Worm (Caenorhabditis elegans) whole organism, L4 larva: ENCODE measurements around the gene F55B11.6.

Experiments used
- F10B5.3 ChIP-seq: sonication (generic microtip); optimal IDR thresholded peaks from 2 replicates; lab custom pipeline; 2016; ENCODE audit warnings: mild to moderate bottlenecking, missing genetic modification characterization, missing compliant biosample characterization
- F26F4.8 ChIP-seq: fragments of 200-800 bp; sonication (Bioruptor generic); conservative IDR thresholded peaks from 2 replicates; pipeline ENCODE4 v1.3.6; 2022; ENCODE audit warnings: missing genetic modification characterization, missing compliant biosample characterization
- F49E8.2 ChIP-seq: sonication (generic microtip); optimal IDR thresholded peaks from 2 replicates; lab custom pipeline; 2016; ENCODE audit warnings: missing compliant biosample characterization, mild to moderate bottlenecking, missing genetic modification characterization, borderline replicate concordance
- T26A8.4 ChIP-seq: fragments of 200-800 bp; sonication (Bioruptor generic); IDR thresholded peaks from 2 replicates; pipeline ENCODE4 v1.3.6; 2022; ENCODE audit warnings: missing genetic modification characterization, missing compliant biosample characterization
- Y105C5A.15 ChIP-seq: fragments of 200-800 bp; sonication (Bioruptor generic); IDR thresholded peaks from 2 replicates; pipeline ENCODE4 v1.3.6; 2022; ENCODE audit warnings: missing genetic modification characterization, missing compliant biosample characterization
- Y48G9A.11 ChIP-seq: fragments of 200-800 bp; sonication (Bioruptor generic); IDR thresholded peaks from 2 replicates; pipeline ENCODE4 v1.3.6; 2022; ENCODE audit warnings: missing genetic modification reagents, missing genetic modification characterization, missing compliant biosample characterization
- Y5F2A.4 ChIP-seq: fragments of 200-800 bp; sonication (Bioruptor generic); optimal IDR thresholded peaks from 2 replicates; lab custom pipeline; 2018; ENCODE audit warnings: mild to moderate bottlenecking, missing genetic modification characterization, missing compliant biosample characterization
- Y75B8A.6 ChIP-seq: fragments of 200-800 bp; sonication (Bioruptor generic); IDR thresholded peaks from 2 replicates; pipeline ENCODE4 v1.3.6; 2022; ENCODE audit warnings: missing genetic modification reagents, missing genetic modification characterization, missing compliant biosample characterization
- aha-1 ChIP-seq: fragments of 150-350 bp; peaks from one replicate; lab custom pipeline; 2014; ENCODE audit warnings: missing biosample characterization, missing genetic modification characterization
- ceh-32 ChIP-seq: sonication (generic microtip); optimal IDR thresholded peaks from 2 replicates; lab custom pipeline; 2016; ENCODE audit warnings: mild to moderate bottlenecking, missing genetic modification characterization, missing compliant biosample characterization; ENCODE audit not compliant: poor library complexity
- ceh-62 ChIP-seq: sonication (generic microtip); optimal IDR thresholded peaks from 2 replicates; lab custom pipeline; 2017; ENCODE audit warnings: missing biosample characterization, missing genetic modification characterization
- ceh-82 ChIP-seq: sonication (generic microtip); optimal IDR thresholded peaks from 2 replicates; lab custom pipeline; 2017; ENCODE audit warnings: missing biosample characterization, missing genetic modification characterization
- daf-16 ChIP-seq, 3 experiments: sonication (generic microtip); optimal IDR thresholded peaks; 2 replicates each; lab custom pipeline; 2016 to 2017; ENCODE audit warnings: missing genetic modification characterization in 3 of 3, missing genetic modification reagents in 3 of 3, mild to moderate bottlenecking in 2 of 3, missing compliant biosample characterization in 2 of 3, missing biosample characterization in 1 of 3, moderate library complexity in 1 of 3
- daf-19 ChIP-seq: fragments of 200-800 bp; sonication (Bioruptor generic); conservative IDR thresholded peaks from 2 replicates; pipeline ENCODE4 v1.3.6; 2022; ENCODE audit warnings: missing genetic modification characterization, missing compliant biosample characterization
- dmd-6 ChIP-seq: fragments of 200-800 bp; sonication (Bioruptor generic); IDR thresholded peaks from 2 replicates; pipeline ENCODE4 v1.3.6; 2022; ENCODE audit warnings: missing genetic modification reagents, missing genetic modification characterization, missing compliant biosample characterization
- dpl-1 ChIP-seq: fragments of 150-350 bp; optimal IDR thresholded peaks from 2 replicates; lab custom pipeline; 2014; ENCODE audit warnings: missing biosample characterization, missing genetic modification reagents, missing genetic modification characterization
- dve-1 ChIP-seq: sonication (generic microtip); optimal IDR thresholded peaks from 2 replicates; lab custom pipeline; 2017; ENCODE audit warnings: antibody characterized with exemption, mild to moderate bottlenecking, missing genetic modification characterization, missing compliant biosample characterization; ENCODE audit not compliant: insufficient read depth
- gei-8 ChIP-seq: fragments of 200-800 bp; sonication (Bioruptor generic); optimal IDR thresholded peaks from 2 replicates; lab custom pipeline; 2018; ENCODE audit warnings: mild to moderate bottlenecking, missing genetic modification characterization, missing compliant biosample characterization
- hlh-11 ChIP-seq: fragments of 200-800 bp; sonication (Bioruptor generic); optimal IDR thresholded peaks from 2 replicates; lab custom pipeline; 2018; ENCODE audit warnings: mild to moderate bottlenecking, missing genetic modification characterization, missing compliant biosample characterization
- hlh-30 ChIP-seq: sonication (generic microtip); optimal IDR thresholded peaks from 2 replicates; lab custom pipeline; 2017; ENCODE audit warnings: antibody characterized with exemption, mild to moderate bottlenecking, missing genetic modification characterization, missing compliant biosample characterization; ENCODE audit not compliant: insufficient read depth
- hmg-1.1 ChIP-seq: fragments of 200-800 bp; sonication (Bioruptor generic); IDR thresholded peaks from 2 replicates; pipeline ENCODE4 v1.3.6; 2022; ENCODE audit warnings: missing genetic modification reagents, missing genetic modification characterization, missing compliant biosample characterization
- lin-13 ChIP-seq: fragments of 150-350 bp; optimal IDR thresholded peaks from 2 replicates; lab custom pipeline; 2014; ENCODE audit warnings: missing biosample characterization, missing genetic modification reagents, missing genetic modification characterization
- lin-15B ChIP-seq: fragments of 150-350 bp; sonication (generic microtip); optimal IDR thresholded peaks from 3 replicates; lab custom pipeline; 2014; ENCODE audit warnings: missing biosample characterization, missing genetic modification characterization
- lin-38 ChIP-seq: fragments of 200-800 bp; sonication (Bioruptor generic); IDR thresholded peaks from 2 replicates; pipeline ENCODE4 v1.3.6; 2022; ENCODE audit warnings: missing genetic modification reagents, missing genetic modification characterization, missing compliant biosample characterization
- lir-3 ChIP-seq: sonication (generic microtip); optimal IDR thresholded peaks from 2 replicates; lab custom pipeline; 2016; ENCODE audit warnings: mild to moderate bottlenecking, missing genetic modification characterization, missing compliant biosample characterization
- madf-5 ChIP-seq, 2 experiments: fragments of 200-800 bp; sonication (Bioruptor generic); IDR thresholded peaks; 2 replicates each; pipeline ENCODE4 v1.3.6; 2022; ENCODE audit warnings: missing compliant biosample characterization in 2 of 2, missing genetic modification characterization in 2 of 2
- mdl-1 ChIP-seq, 2 experiments: fragments of 150-350 bp in 1 of 2; sonication (generic microtip) in 1 of 2; optimal IDR thresholded peaks; 2 replicates each; lab custom pipeline; 2014 to 2017; ENCODE audit warnings: missing biosample characterization in 2 of 2, missing genetic modification characterization in 2 of 2
- mdt-29 ChIP-seq: fragments of 200-800 bp; sonication (Bioruptor generic); IDR thresholded peaks from 2 replicates; pipeline ENCODE4 v1.3.6; 2022; ENCODE audit warnings: missing genetic modification reagents, missing genetic modification characterization, missing compliant biosample characterization
- mep-1 ChIP-seq: fragments of 150-350 bp; sonication (generic microtip); optimal IDR thresholded peaks from 3 replicates; lab custom pipeline; 2014; ENCODE audit warnings: missing biosample characterization, missing genetic modification characterization
- mxl-2 ChIP-seq: fragments of 200-800 bp; sonication (Bioruptor generic); conservative IDR thresholded peaks from 2 replicates; pipeline ENCODE4 v1.3.6; 2022; ENCODE audit warnings: missing genetic modification reagents, missing genetic modification characterization, missing compliant biosample characterization
- mxl-3 ChIP-seq: fragments of 200-800 bp; sonication (Bioruptor generic); optimal IDR thresholded peaks from 2 replicates; lab custom pipeline; 2018; ENCODE audit warnings: mild to moderate bottlenecking, missing genetic modification characterization, missing compliant biosample characterization
- nhr-10 ChIP-seq: fragments of 150-350 bp; optimal IDR thresholded peaks from 2 replicates; lab custom pipeline; 2014; ENCODE audit warnings: missing biosample characterization, missing genetic modification characterization
- nhr-102 ChIP-seq: sonication (generic microtip); optimal IDR thresholded peaks from 2 replicates; lab custom pipeline; 2016; ENCODE audit warnings: mild to moderate bottlenecking, missing genetic modification characterization, moderate library complexity, missing compliant biosample characterization
- nhr-11 ChIP-seq: fragments of 150-350 bp; optimal IDR thresholded peaks from 2 replicates; lab custom pipeline; 2014; ENCODE audit warnings: missing biosample characterization, missing genetic modification characterization
- nhr-111 ChIP-seq: fragments of 200-800 bp; sonication (Bioruptor generic); optimal IDR thresholded peaks from 2 replicates; lab custom pipeline; 2018; ENCODE audit warnings: mild to moderate bottlenecking, missing genetic modification characterization, missing compliant biosample characterization
- nhr-41 ChIP-seq: fragments of 200-800 bp; sonication (Bioruptor generic); IDR thresholded peaks from 2 replicates; pipeline ENCODE4 v1.3.6; 2022; ENCODE audit warnings: missing genetic modification reagents, missing genetic modification characterization, missing compliant biosample characterization
- nhr-42 ChIP-seq: fragments of 200-800 bp; sonication (Bioruptor generic); IDR thresholded peaks from 2 replicates; pipeline ENCODE4 v1.3.6; 2022; ENCODE audit warnings: missing genetic modification characterization, missing compliant biosample characterization
- nhr-76 ChIP-seq: fragments of 150-350 bp; optimal IDR thresholded peaks from 2 replicates; lab custom pipeline; 2014; ENCODE audit warnings: missing biosample characterization, missing genetic modification characterization
- nhr-77 ChIP-seq: fragments of 150-350 bp; optimal IDR thresholded peaks from 2 replicates; lab custom pipeline; 2014; ENCODE audit warnings: missing biosample characterization, missing genetic modification characterization
- rbr-2 ChIP-seq: sonication (generic microtip); optimal IDR thresholded peaks from 2 replicates; lab custom pipeline; 2016; ENCODE audit warnings: missing genotype, missing genetic modification characterization, missing compliant biosample characterization
- saeg-2 ChIP-seq: fragments of 200-800 bp; sonication (Bioruptor generic); IDR thresholded peaks from 2 replicates; pipeline ENCODE4 v1.3.6; 2022; ENCODE audit warnings: missing genetic modification reagents, missing genetic modification characterization, missing compliant biosample characterization
- snpc-1.2 ChIP-seq: fragments of 200-800 bp; sonication (Bioruptor generic); IDR thresholded peaks from 2 replicates; pipeline ENCODE4 v1.3.6; 2022; ENCODE audit warnings: missing genetic modification reagents, missing genetic modification characterization, missing compliant biosample characterization
- snpc-4 ChIP-seq: fragments of 150-350 bp; optimal IDR thresholded peaks from 2 replicates; lab custom pipeline; 2014; ENCODE audit warnings: missing biosample characterization, missing genetic modification characterization
- spr-3 ChIP-seq: fragments of 200-800 bp; sonication (Bioruptor generic); optimal IDR thresholded peaks from 2 replicates; lab custom pipeline; 2018; ENCODE audit warnings: mild to moderate bottlenecking, missing genetic modification characterization, missing compliant biosample characterization
- unc-130 ChIP-seq: sonication (generic microtip); optimal IDR thresholded peaks from 2 replicates; lab custom pipeline; 2016; ENCODE audit warnings: missing genetic modification reagents, missing genetic modification characterization, missing compliant biosample characterization
- vab-7 ChIP-seq: fragments of 200-800 bp; sonication (Bioruptor generic); IDR thresholded peaks from 2 replicates; pipeline ENCODE4 v1.3.6; 2022; ENCODE audit warnings: missing genetic modification reagents, missing genetic modification characterization, missing compliant biosample characterization
- zfp-3 ChIP-seq: fragments of 200-800 bp; sonication (Bioruptor generic); conservative IDR thresholded peaks from 2 replicates; pipeline ENCODE4 v1.3.6; 2022; ENCODE audit warnings: missing genetic modification reagents, missing genetic modification characterization, missing compliant biosample characterization
- zip-11 ChIP-seq: fragments of 200-800 bp; sonication (Bioruptor generic); IDR thresholded peaks from 2 replicates; pipeline ENCODE4 v1.3.6; 2022; ENCODE audit warnings: missing genetic modification characterization, missing compliant biosample characterization
- zip-2 ChIP-seq: fragments of 150-350 bp; optimal IDR thresholded peaks from 2 replicates; lab custom pipeline; 2014; ENCODE audit warnings: missing biosample characterization, missing genetic modification characterization
- ztf-11 ChIP-seq: fragments of 150-350 bp; optimal IDR thresholded peaks from 2 replicates; lab custom pipeline; 2014; ENCODE audit warnings: missing biosample characterization, missing genetic modification characterization
- ztf-7 ChIP-seq: fragments of 150-350 bp; optimal IDR thresholded peaks from 2 replicates; lab custom pipeline; 2014; ENCODE audit warnings: missing biosample characterization, missing genetic modification characterization

The F55B11.6 gene

ce11 chrIV:14445191-14445795 is 28.3 kb upstream of the F55B11.6 start (continued):
- TF ChIP-seq unc-130, result no peak
- TF ChIP-seq snpc-4, result peak; percentile 66
- TF ChIP-seq nhr-76 (tag; lab: Kevin White, UChicago), result no peak
- TF ChIP-seq Y5F2A.4 (GFP tag; lab: Kevin White, UChicago), result no peak
- no peak for TF ChIP-seq hmg-1.1 (GFP tag; lab: Robert Waterston, UW)
- TF ChIP-seq spr-3, result no peak
- TF ChIP-seq mxl-2 (GFP tag; lab: Robert Waterston, UW), result no peak
- peak; percentile 65 for TF ChIP-seq ztf-7 (tag; lab: Kevin White, UChicago)
- no peak for TF ChIP-seq daf-19 (GFP tag; lab: Robert Waterston, UW)
- TF ChIP-seq mdl-1 (tag; optimal IDR thresholded peaks at IDR 0.05; lab: Kevin White, UChicago), result no peak
- TF ChIP-seq nhr-102 (tag; lab: Kevin White, UChicago), result no peak
- no peak for TF ChIP-seq ceh-82 (tag; lab: Kevin White, UChicago)
- TF ChIP-seq rbr-2 (tag; lab: Kevin White, UChicago), result peak; percentile 9
- TF ChIP-seq gei-8 (GFP tag; lab: Kevin White, UChicago), result no peak
- no peak for TF ChIP-seq F49E8.2 (tag; lab: Kevin White, UChicago)
- TF ChIP-seq ztf-11 (tag; lab: Kevin White, UChicago), result no peak
- no peak for TF ChIP-seq Y105C5A.15
- peak; percentile 18 for TF ChIP-seq aha-1 (tag; lab: Kevin White, UChicago)
- no peak for TF ChIP-seq ceh-62 (tag; lab: Kevin White, UChicago)
- no peak for TF ChIP-seq Y75B8A.6 (GFP tag; lab: Robert Waterston, UW)
- TF ChIP-seq nhr-42 (GFP tag; lab: Robert Waterston, UW), result no peak
- TF ChIP-seq zfp-3, result no peak
- TF ChIP-seq F26F4.8 (GFP tag; lab: Robert Waterston, UW), result no peak
- TF ChIP-seq mxl-3, result peak; percentile 76
- no peak for TF ChIP-seq lin-13 (GFP tag; lab: Kevin White, UChicago)
- TF ChIP-seq nhr-41 (GFP tag; lab: Robert Waterston, UW), result no peak
- TF ChIP-seq nhr-11 (tag; lab: Kevin White, UChicago), result no peak
- 0 out of 2 replicates have a peak, but pooled peaks have one; percentile 22 for TF ChIP-seq dmd-6 (GFP tag; lab: Robert Waterston, UW)
- TF ChIP-seq T26A8.4, result no peak
- no peak for TF ChIP-seq nhr-77 (tag; lab: Kevin White, UChicago)
- TF ChIP-seq nhr-111, result no peak
- TF ChIP-seq lir-3 (tag; lab: Kevin White, UChicago), result no peak
- TF ChIP-seq dpl-1, result peak; percentile 13
- TF ChIP-seq lin-15B (tag; lab: Kevin White, UChicago), result no peak
- TF ChIP-seq mdt-29 (GFP tag; lab: Robert Waterston, UW), result no peak
- peak; percentile 17 for TF ChIP-seq hlh-30
- TF ChIP-seq vab-7 (GFP tag; lab: Robert Waterston, UW), result no peak
- no peak for TF ChIP-seq madf-5 (GFP tag; IDR thresholded peaks at IDR 0.05; lab: Robert Waterston, UW)
- no peak for TF ChIP-seq daf-16 (GFP tag; optimal IDR thresholded peaks at IDR 0.05; lab: Kevin White, UChicago)
- TF ChIP-seq daf-16 (tag; optimal IDR thresholded peaks at IDR 0.05; lab: Kevin White, UChicago), result peak; percentile 42
- no peak for TF ChIP-seq Y48G9A.11 (GFP tag; lab: Robert Waterston, UW)
- TF ChIP-seq saeg-2, result no peak
- TF ChIP-seq zip-2, result no peak
- no peak for TF ChIP-seq zip-11 (GFP tag; lab: Robert Waterston, UW)
- no peak for TF ChIP-seq mep-1 (tag; lab: Kevin White, UChicago)
- TF ChIP-seq F10B5.3, result no peak
- no peak for TF ChIP-seq lin-38 (GFP tag; lab: Robert Waterston, UW)
- TF ChIP-seq ceh-32 (tag; lab: Kevin White, UChicago), result no peak
- TF ChIP-seq nhr-10 (tag; lab: Kevin White, UChicago), result no peak
- no peak for TF ChIP-seq hlh-11
- peak; percentile 49 for TF ChIP-seq dve-1
- TF ChIP-seq snpc-1.2 (GFP tag; lab: Robert Waterston, UW), result no peak
